Worm (Caenorhabditis elegans) whole organism, L2 larva: ENCODE results near the gene rei-1.

Experiments
- C34F6.9 ChIP-seq: fragments of 150-350 bp; optimal IDR thresholded peaks from 2 replicates; lab custom pipeline; 2014; ENCODE audit warnings: missing biosample characterization, missing genetic modification characterization
- F13H6.1 ChIP-seq: sonication (generic microtip); optimal IDR thresholded peaks from 2 replicates; lab custom pipeline; 2016; ENCODE audit warnings: missing genetic modification characterization, missing compliant biosample characterization
- R02D3.7 ChIP-seq: fragments of 150-350 bp; optimal IDR thresholded peaks from 2 replicates; lab custom pipeline; 2014; ENCODE audit warnings: missing biosample characterization, missing genetic modification characterization
- Y55F3AM.14 ChIP-seq: fragments of 200-800 bp; sonication (Bioruptor generic); optimal IDR thresholded peaks from 2 replicates; lab custom pipeline; 2018; ENCODE audit warnings: mild to moderate bottlenecking, missing genetic modification characterization, missing compliant biosample characterization
- ZK546.5 ChIP-seq: sonication (generic microtip); optimal IDR thresholded peaks from 2 replicates; lab custom pipeline; 2017; ENCODE audit warnings: missing biosample characterization, missing genetic modification characterization
- alr-1 ChIP-seq: fragments of 150-350 bp; optimal IDR thresholded peaks from 2 replicates; lab custom pipeline; 2014; ENCODE audit warnings: missing biosample characterization, missing genetic modification characterization
- ama-1 ChIP-seq: fragments of 150-350 bp; optimal IDR thresholded peaks from 2 replicates; lab custom pipeline; 2018; ENCODE audit warnings: inconsistent platforms
- blmp-1 ChIP-seq: sonication (generic microtip); optimal IDR thresholded peaks from 2 replicates; lab custom pipeline; 2017; ENCODE audit warnings: missing genetic modification characterization, mild to moderate bottlenecking, missing compliant biosample characterization, antibody characterized with exemption, moderate library complexity; ENCODE audit not compliant: insufficient read depth
- ceh-82 ChIP-seq: fragments of 150-350 bp; optimal IDR thresholded peaks from 2 replicates; lab custom pipeline; 2014; ENCODE audit warnings: missing biosample characterization, missing genetic modification characterization
- crh-2 ChIP-seq: sonication (generic microtip); optimal IDR thresholded peaks from 2 replicates; lab custom pipeline; 2017; ENCODE audit warnings: missing biosample characterization, missing genetic modification characterization
- dmd-4 ChIP-seq: sonication (generic microtip); optimal IDR thresholded peaks from 2 replicates; lab custom pipeline; 2017; ENCODE audit warnings: missing biosample characterization, missing genetic modification characterization
- egl-27 ChIP-seq: sonication (generic microtip); optimal IDR thresholded peaks from 3 replicates; lab custom pipeline; 2017; ENCODE audit warnings: missing biosample characterization, missing genetic modification reagents, missing genetic modification characterization
- elt-3 ChIP-seq: sonication (generic microtip); optimal IDR thresholded peaks from 2 replicates; lab custom pipeline; 2017; ENCODE audit warnings: missing biosample characterization, missing genetic modification characterization
- gmeb-1 ChIP-seq: fragments of 150-350 bp; optimal IDR thresholded peaks from 2 replicates; lab custom pipeline; 2014; ENCODE audit warnings: missing biosample characterization, missing genetic modification characterization
- lin-11 ChIP-seq: fragments of 150-350 bp; sonication (generic microtip); optimal IDR thresholded peaks from 2 replicates; lab custom pipeline; 2014; ENCODE audit warnings: missing biosample characterization, missing genetic modification characterization, inconsistent platforms, mixed read lengths
- lin-13 ChIP-seq: fragments of 150-350 bp; optimal IDR thresholded peaks from 2 replicates; lab custom pipeline; 2014; ENCODE audit warnings: missing biosample characterization, missing genetic modification reagents, missing genetic modification characterization
- lin-39 ChIP-seq: fragments of 150-350 bp; optimal IDR thresholded peaks from 2 replicates; lab custom pipeline; 2014; ENCODE audit warnings: missing biosample characterization, missing genetic modification reagents, missing genetic modification characterization
- lsy-2 ChIP-seq, 2 experiments: fragments of 150-350 bp in 1 of 2; sonication (generic microtip) in 1 of 2; optimal IDR thresholded peaks; 2 replicates each; lab custom pipeline; 2014 to 2017; ENCODE audit warnings: missing biosample characterization in 2 of 2, missing genetic modification characterization in 2 of 2
- mab-5 ChIP-seq: fragments of 150-350 bp; optimal IDR thresholded peaks from 2 replicates; lab custom pipeline; 2014; ENCODE audit warnings: missing biosample characterization, missing genetic modification characterization
- mbf-1 ChIP-seq: sonication (generic microtip); optimal IDR thresholded peaks from 2 replicates; lab custom pipeline; 2017; ENCODE audit warnings: missing biosample characterization, missing genetic modification characterization
- mdl-1 ChIP-seq, 2 experiments: fragments of 150-350 bp in 1 of 2; sonication (generic microtip) in 1 of 2; optimal IDR thresholded peaks; 2 replicates each; lab custom pipeline; 2017; ENCODE audit warnings: missing biosample characterization in 2 of 2, missing genetic modification characterization in 2 of 2
- nhr-11 ChIP-seq: fragments of 150-350 bp; optimal IDR thresholded peaks from 2 replicates; lab custom pipeline; 2014; ENCODE audit warnings: missing biosample characterization, missing genetic modification characterization
- nhr-12 ChIP-seq: fragments of 150-350 bp; optimal IDR thresholded peaks from 2 replicates; lab custom pipeline; 2014; ENCODE audit warnings: missing biosample characterization, missing genetic modification characterization
- nhr-129 ChIP-seq: fragments of 150-350 bp; optimal IDR thresholded peaks from 2 replicates; lab custom pipeline; 2014; ENCODE audit warnings: missing biosample characterization, missing genetic modification characterization
- nhr-21 ChIP-seq: fragments of 150-350 bp; optimal IDR thresholded peaks from 2 replicates; lab custom pipeline; 2014; ENCODE audit warnings: missing biosample characterization, missing genetic modification characterization
- nhr-237 ChIP-seq: fragments of 150-350 bp; optimal IDR thresholded peaks from 2 replicates; lab custom pipeline; 2014; ENCODE audit warnings: missing biosample characterization, missing genetic modification characterization
- nhr-25 ChIP-seq: fragments of 150-350 bp; sonication (generic microtip); optimal IDR thresholded peaks from 3 replicates; lab custom pipeline; 2014; ENCODE audit warnings: missing biosample characterization, missing genetic modification characterization
- nhr-6 ChIP-seq: fragments of 150-350 bp; optimal IDR thresholded peaks from 2 replicates; lab custom pipeline; 2014; ENCODE audit warnings: missing biosample characterization, missing genetic modification characterization
- nhr-77 ChIP-seq: fragments of 150-350 bp; optimal IDR thresholded peaks from 2 replicates; lab custom pipeline; 2014; ENCODE audit warnings: missing biosample characterization, missing genetic modification characterization
- peb-1 ChIP-seq: fragments of 150-350 bp; optimal IDR thresholded peaks from 2 replicates; lab custom pipeline; 2014; ENCODE audit warnings: missing biosample characterization, missing genetic modification characterization
- sem-4 ChIP-seq: fragments of 150-350 bp; optimal IDR thresholded peaks from 2 replicates; lab custom pipeline; 2014; ENCODE audit warnings: missing biosample characterization, missing genetic modification reagents, missing genetic modification characterization
- skn-1 ChIP-seq: sonication (generic microtip); optimal IDR thresholded peaks from 2 replicates; lab custom pipeline; 2017; ENCODE audit warnings: missing biosample characterization, missing genetic modification characterization
- sma-3 ChIP-seq: sonication (generic microtip); optimal IDR thresholded peaks from 2 replicates; lab custom pipeline; 2016; ENCODE audit warnings: missing genetic modification reagents, missing genetic modification characterization, missing compliant biosample characterization
- sma-9 ChIP-seq, 2 experiments: fragments of 150-350 bp in 1 of 2; sonication (generic microtip) in 1 of 2; optimal IDR thresholded peaks; 2 replicates each; lab custom pipeline; 2014 to 2016; ENCODE audit warnings: missing genetic modification characterization in 2 of 2, mild to moderate bottlenecking in 1 of 2, missing biosample characterization in 1 of 2, missing compliant biosample characterization in 1 of 2, missing genetic modification reagents in 1 of 2, moderate library complexity in 1 of 2
- snpc-4 ChIP-seq: fragments of 150-350 bp; optimal IDR thresholded peaks from 2 replicates; lab custom pipeline; 2014; ENCODE audit warnings: missing biosample characterization, missing genetic modification characterization
- unc-55 ChIP-seq: fragments of 150-350 bp; sonication (generic microtip); optimal IDR thresholded peaks from 3 replicates; lab custom pipeline; 2014; ENCODE audit warnings: missing biosample characterization, missing genetic modification reagents, missing genetic modification characterization
- zag-1 ChIP-seq: fragments of 150-350 bp; optimal IDR thresholded peaks from 2 replicates; lab custom pipeline; 2014; ENCODE audit warnings: missing biosample characterization, missing genetic modification characterization
- ztf-1 ChIP-seq: fragments of 200-800 bp; sonication (Bioruptor generic); conservative IDR thresholded peaks from 2 replicates; pipeline ENCODE4 v1.3.6; 2022; ENCODE audit warnings: missing genetic modification characterization, missing compliant biosample characterization
- ztf-11 ChIP-seq: sonication (generic microtip); optimal IDR thresholded peaks from 2 replicates; lab custom pipeline; 2017; ENCODE audit warnings: missing biosample characterization, missing genetic modification characterization
- ztf-4 ChIP-seq: fragments of 150-350 bp; optimal IDR thresholded peaks from 2 replicates; lab custom pipeline; 2014; ENCODE audit warnings: missing biosample characterization, missing genetic modification characterization

rei-1 gene

DNA sequence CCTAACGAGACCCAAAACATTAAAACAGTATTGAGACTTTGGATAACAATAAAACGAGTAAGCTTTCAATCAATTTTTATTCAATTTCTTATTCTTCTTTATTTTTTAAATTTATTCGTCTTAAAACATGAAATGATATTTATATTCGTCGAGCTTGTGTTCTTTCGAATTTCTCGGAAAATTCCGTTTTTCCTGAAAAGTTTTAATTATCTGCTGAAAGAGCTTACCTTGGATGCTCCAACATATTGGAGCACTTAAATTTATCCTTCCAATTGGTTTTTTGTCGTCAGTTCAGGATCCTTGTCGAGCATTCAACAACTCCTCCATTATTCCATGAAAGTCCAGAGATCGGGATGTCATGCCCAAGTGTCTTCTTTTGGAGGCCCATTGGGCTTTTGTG lies 14.6 kb downstream of the rei-1 start:
- TF ChIP-seq elt-3 (tag; lab: Kevin White, UChicago) (no peak), mbf-1 (no peak)

DNA sequence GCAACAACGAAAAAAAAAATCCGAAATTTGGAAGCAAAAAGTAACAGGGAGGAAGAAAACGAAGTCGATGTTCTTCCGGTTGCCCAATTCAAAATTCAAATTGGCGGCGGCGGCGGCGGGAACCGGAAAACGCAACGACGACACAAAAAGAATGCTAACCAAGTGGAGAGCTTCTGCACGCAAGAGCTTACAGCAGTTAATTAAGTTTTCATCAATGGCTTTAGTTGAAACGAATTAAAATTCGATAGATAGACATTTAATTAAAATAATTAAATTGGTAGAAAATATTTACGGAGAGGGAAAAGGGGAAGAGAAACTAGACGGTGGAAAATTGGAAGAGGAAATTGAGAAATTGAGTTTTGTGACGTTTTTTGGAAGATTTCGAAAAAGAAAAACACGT lies 27.8 kb downstream of the rei-1 start:
- peak; percentile 59 for TF ChIP-seq Y55F3AM.14
- TF ChIP-seq sma-9 (GFP tag; optimal IDR thresholded peaks at IDR 0.05; lab: Kevin White, UChicago): peak; percentile 1
- no peak for TF ChIP-seq sma-9 (tag; optimal IDR thresholded peaks at IDR 0.05; lab: Kevin White, UChicago)
- no peak for TF ChIP-seq ztf-11
- TF ChIP-seq R02D3.7 (tag; lab: Kevin White, UChicago): no peak
- TF ChIP-seq gmeb-1 (tag; lab: Kevin White, UChicago): no peak
- TF ChIP-seq ztf-1: no peak
- TF ChIP-seq sem-4 (tag; lab: Kevin White, UChicago): peak; percentile 37
- peak; percentile 0 for TF ChIP-seq egl-27 (tag; lab: Kevin White, UChicago)
- TF ChIP-seq unc-55: peak; percentile 23
- TF ChIP-seq peb-1: no peak
- no peak for TF ChIP-seq ztf-4
- no peak for TF ChIP-seq nhr-21 (tag; lab: Kevin White, UChicago)

DNA sequence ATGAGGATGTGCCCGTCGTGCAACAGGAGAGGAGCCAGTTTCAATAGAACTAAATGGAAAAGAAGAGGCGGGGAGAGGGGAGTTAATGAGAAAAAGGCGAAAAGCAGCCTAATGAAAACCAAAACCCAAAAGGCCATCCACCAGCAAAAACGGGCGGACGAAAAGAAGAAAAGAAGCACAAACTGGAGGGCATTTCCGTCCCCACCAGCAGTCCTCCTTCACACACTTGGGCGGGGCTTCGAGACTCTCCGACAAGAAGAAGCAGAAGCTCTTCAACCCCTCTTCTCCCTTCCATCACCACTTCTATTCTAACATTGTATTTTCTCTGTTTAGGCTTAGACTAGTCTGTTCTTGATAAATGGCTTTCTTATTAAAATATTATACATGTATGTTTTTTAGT lies 29.9 kb downstream of the rei-1 start:
- TF ChIP-seq lsy-2 (tag; optimal IDR thresholded peaks at IDR 0.05; lab: Kevin White, UChicago): no peak
- no peak for TF ChIP-seq gmeb-1 (tag; lab: Kevin White, UChicago)
- TF ChIP-seq mbf-1: no peak
- TF ChIP-seq C34F6.9 (tag; lab: Kevin White, UChicago): no peak
- TF ChIP-seq nhr-11 (tag; lab: Kevin White, UChicago): no peak

DNA sequence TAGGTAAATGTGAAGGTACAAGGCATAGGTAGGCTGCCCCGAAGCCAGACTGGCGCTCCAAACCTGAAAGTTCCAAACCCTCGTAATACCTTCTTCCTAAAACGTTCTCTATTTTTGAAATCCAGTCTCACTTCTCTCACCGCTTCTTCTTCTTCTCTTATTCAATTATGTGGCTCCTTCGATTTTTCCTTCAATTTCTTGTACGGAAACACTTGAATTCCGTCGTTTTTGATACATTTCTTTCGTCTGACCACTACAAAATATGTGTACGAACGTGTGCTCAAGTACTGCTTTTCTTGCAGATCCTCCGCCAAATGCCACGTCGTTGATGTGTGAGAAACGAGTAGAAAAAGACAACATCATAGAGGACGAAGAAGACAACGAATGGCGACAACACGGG lies 31.7 kb downstream of the rei-1 start, which contains the start of gene unc-79:
Gene unc-79, plus strand, starts transcription at position 301 of the 400 bp plus-strand sequence.
- TF ChIP-seq sem-4 (tag; lab: Kevin White, UChicago) (no peak), nhr-77 (tag; lab: Kevin White, UChicago) (no peak), elt-3 (tag; lab: Kevin White, UChicago) (no peak), mbf-1 (no peak), nhr-237 (tag; lab: Kevin White, UChicago) (no peak), snpc-4 (tag; lab: Kevin White, UChicago) (no peak), lin-13 (GFP tag; lab: Kevin White, UChicago) (no peak), alr-1 (tag; lab: Kevin White, UChicago) (no peak), ZK546.5 (tag; lab: Kevin White, UChicago) (no peak), dmd-4 (tag; lab: Kevin White, UChicago) (no peak), skn-1 (tag; lab: Kevin White, UChicago) (no peak), sma-3 (GFP tag; lab: Kevin White, UChicago) (no peak), ama-1 (lab: Kevin White, UChicago) (no peak), lin-39 (tag; lab: Kevin White, UChicago) (no peak), ceh-82 (tag; lab: Kevin White, UChicago) (no peak)
- TF ChIP-seq, all 48 proteins: peak for 0

DNA sequence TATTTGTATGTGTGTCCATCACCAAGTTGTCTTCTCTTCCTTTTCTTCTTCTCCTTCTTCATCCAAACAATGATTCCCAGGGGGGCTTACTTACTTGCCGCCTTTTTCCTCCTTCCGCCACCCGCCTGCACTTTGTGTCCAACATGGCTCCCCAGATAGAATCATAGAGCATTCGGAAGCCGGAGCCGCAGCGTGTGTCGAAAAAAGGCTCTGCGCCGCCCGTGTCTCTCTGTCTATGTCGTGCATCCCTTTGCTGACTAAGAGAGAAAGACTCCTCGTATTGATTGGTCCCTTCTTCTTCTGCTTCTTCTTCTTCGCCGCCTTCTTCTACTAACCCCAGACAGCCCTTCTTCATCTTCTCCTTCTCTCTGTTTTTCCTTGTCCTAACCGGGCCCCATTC lies 34.3 kb downstream of the rei-1 start:
- TF ChIP-seq lsy-2 (tag; optimal IDR thresholded peaks at IDR 0.05; lab: Kevin White, UChicago) (peak in 1 of 2 experiments; percentile 63), C34F6.9 (tag; lab: Kevin White, UChicago) (peak; percentile 76), unc-55 (peak; percentile 81), ama-1 (lab: Kevin White, UChicago) (no peak), zag-1 (peak; percentile 85), sma-9 (GFP tag; optimal IDR thresholded peaks at IDR 0.05; lab: Kevin White, UChicago) (peak; percentile 31), sma-9 (tag; optimal IDR thresholded peaks at IDR 0.05; lab: Kevin White, UChicago) (no peak), skn-1 (tag; lab: Kevin White, UChicago) (no peak), gmeb-1 (tag; lab: Kevin White, UChicago) (no peak), nhr-6 (tag; lab: Kevin White, UChicago) (no peak), nhr-77 (tag; lab: Kevin White, UChicago) (no peak), Y55F3AM.14 (peak; percentile 28), lin-11 (peak; percentile 21), crh-2 (peak; percentile 15), mbf-1 (no peak), mdl-1 (tag; optimal IDR thresholded peaks at IDR 0.05; lab: Kevin White, UChicago) (peak in 1 of 2 experiments; percentile 5), sem-4 (tag; lab: Kevin White, UChicago) (peak; percentile 27), blmp-1 (no peak), nhr-25 (tag; lab: Kevin White, UChicago) (no peak), lin-13 (GFP tag; lab: Kevin White, UChicago) (no peak), F13H6.1 (tag; lab: Kevin White, UChicago) (peak; percentile 71), nhr-12 (tag; lab: Kevin White, UChicago) (no peak), nhr-21 (tag; lab: Kevin White, UChicago) (no peak), ztf-4 (no peak), nhr-129 (tag; lab: Kevin White, UChicago) (peak; percentile 34), mab-5 (tag; lab: Kevin White, UChicago) (peak; percentile 15), egl-27 (tag; lab: Kevin White, UChicago) (peak; percentile 1)
